Fruit fly (Drosophila melanogaster): ENCODE results near the gene sage.

- no peak for TF ChIP-seq Myc (optimal IDR thresholded peaks at IDR 0.05)
- peak; percentile 68 for TF ChIP-seq Hnf4 (GFP tag; optimal IDR thresholded peaks at IDR 0.05)
- no peak for TF ChIP-seq jim (GFP tag; optimal IDR thresholded peaks at IDR 0.05)
- no peak for TF ChIP-seq woc (GFP tag; optimal IDR thresholded peaks at IDR 0.05)
- no peak for TF ChIP-seq br (GFP tag; optimal IDR thresholded peaks at IDR 0.05)
- no peak for TF ChIP-seq Abd-B (GFP tag; optimal IDR thresholded peaks at IDR 0.05)
- no peak for TF ChIP-seq h (GFP tag; optimal IDR thresholded peaks at IDR 0.05)
- peak; percentile 3 for TF ChIP-seq Dif (GFP tag; optimal IDR thresholded peaks at IDR 0.05; ENCODE audit: partially characterized antibody)
- no peak for TF ChIP-seq Dfd (GFP tag; optimal IDR thresholded peaks at IDR 0.05)
Measured at dm6 chr3R:9260421-9260973, 3.4 kb downstream of the sage start, which contains the start of gene ATP6AP2.
